Worm (Caenorhabditis elegans) whole organism, L4 larva: ENCODE results near the gene lin-26.

ENCODE experiments used
- F37D6.2 ChIP-seq: sonication (generic microtip); optimal IDR thresholded peaks from 2 replicates; lab custom pipeline; 2016; ENCODE audit warnings: mild to moderate bottlenecking, missing genetic modification characterization, missing compliant biosample characterization
- F44E2.7 ChIP-seq: fragments of 200-800 bp; sonication (Bioruptor generic); IDR thresholded peaks from 2 replicates; pipeline ENCODE4 v2.1.2; 2022; ENCODE audit warnings: missing genetic modification characterization, missing compliant biosample characterization
- T26A8.4 ChIP-seq: fragments of 200-800 bp; sonication (Bioruptor generic); IDR thresholded peaks from 2 replicates; pipeline ENCODE4 v1.3.6; 2022; ENCODE audit warnings: missing genetic modification characterization, missing compliant biosample characterization
- ZK546.5 ChIP-seq, 2 experiments: sonication (generic microtip); optimal IDR thresholded peaks; 2 replicates each; lab custom pipeline; 2017; ENCODE audit warnings: missing biosample characterization in 2 of 2, missing genetic modification characterization in 2 of 2
- aha-1 ChIP-seq: fragments of 150-350 bp; peaks from one replicate; lab custom pipeline; 2014; ENCODE audit warnings: missing biosample characterization, missing genetic modification characterization
- aly-2 ChIP-seq: sonication (generic microtip); optimal IDR thresholded peaks from 2 replicates; lab custom pipeline; 2018; ENCODE audit warnings: missing biosample characterization, missing genetic modification characterization
- arid-1 ChIP-seq: fragments of 200-800 bp; sonication (Bioruptor generic); conservative IDR thresholded peaks from 2 replicates; pipeline ENCODE4 v1.3.6; 2022; ENCODE audit warnings: missing genetic modification reagents, missing genetic modification characterization, missing compliant biosample characterization
- attf-4 ChIP-seq: sonication (generic microtip); optimal IDR thresholded peaks from 3 replicates; lab custom pipeline; 2017; ENCODE audit warnings: missing biosample characterization, missing genetic modification characterization
- ceh-28 ChIP-seq: fragments of 150-350 bp; optimal IDR thresholded peaks from 2 replicates; lab custom pipeline; 2014; ENCODE audit warnings: missing biosample characterization, missing genetic modification reagents, missing genetic modification characterization
- ceh-44 ChIP-seq: fragments of 200-800 bp; sonication (Bioruptor generic); IDR thresholded peaks from 2 replicates; pipeline ENCODE4 v1.3.6; 2022; ENCODE audit warnings: missing genetic modification reagents, missing genetic modification characterization, missing compliant biosample characterization
- cey-2 ChIP-seq: sonication (generic microtip); optimal IDR thresholded peaks from 3 replicates; lab custom pipeline; 2017; ENCODE audit warnings: missing genetic modification characterization, mild to moderate bottlenecking, missing compliant biosample characterization, antibody characterized with exemption, borderline replicate concordance; ENCODE audit not compliant: insufficient read depth
- ctbp-1 ChIP-seq: fragments of 200-800 bp; sonication (Bioruptor generic); IDR thresholded peaks from 2 replicates; pipeline ENCODE4 v1.3.6; 2022; ENCODE audit warnings: missing genetic modification reagents, missing genetic modification characterization, missing compliant biosample characterization
- daf-16 ChIP-seq, 3 experiments: sonication (generic microtip); optimal IDR thresholded peaks; 2 replicates each; lab custom pipeline; 2016 to 2017; ENCODE audit warnings: missing genetic modification characterization in 3 of 3, missing genetic modification reagents in 3 of 3, mild to moderate bottlenecking in 2 of 3, missing compliant biosample characterization in 2 of 3, missing biosample characterization in 1 of 3, moderate library complexity in 1 of 3
- duxl-1 ChIP-seq: sonication (generic microtip); optimal IDR thresholded peaks from 2 replicates; lab custom pipeline; 2016; ENCODE audit warnings: mild to moderate bottlenecking, missing genetic modification characterization, moderate library complexity, missing compliant biosample characterization; ENCODE audit not compliant: poor library complexity
- dve-1 ChIP-seq: sonication (generic microtip); optimal IDR thresholded peaks from 2 replicates; lab custom pipeline; 2017; ENCODE audit warnings: antibody characterized with exemption, mild to moderate bottlenecking, missing genetic modification characterization, missing compliant biosample characterization; ENCODE audit not compliant: insufficient read depth
- egl-43 ChIP-seq: fragments of 200-800 bp; sonication (Bioruptor generic); IDR thresholded peaks from 2 replicates; pipeline ENCODE4 v1.3.6; 2022; ENCODE audit warnings: missing genetic modification reagents, missing genetic modification characterization, missing compliant biosample characterization
- hlh-30 ChIP-seq: sonication (generic microtip); optimal IDR thresholded peaks from 2 replicates; lab custom pipeline; 2017; ENCODE audit warnings: antibody characterized with exemption, mild to moderate bottlenecking, missing genetic modification characterization, missing compliant biosample characterization; ENCODE audit not compliant: insufficient read depth
- jun-1 ChIP-seq: fragments of 150-350 bp; optimal IDR thresholded peaks from 2 replicates; lab custom pipeline; 2014; ENCODE audit warnings: missing biosample characterization, missing genetic modification reagents, missing genetic modification characterization
- lin-29 ChIP-seq: fragments of 200-800 bp; sonication (Bioruptor generic); IDR thresholded peaks from 2 replicates; pipeline ENCODE4 v1.3.6; 2022; ENCODE audit warnings: missing genetic modification reagents, missing genetic modification characterization, missing compliant biosample characterization
- lin-38 ChIP-seq: fragments of 200-800 bp; sonication (Bioruptor generic); IDR thresholded peaks from 2 replicates; pipeline ENCODE4 v1.3.6; 2022; ENCODE audit warnings: missing genetic modification reagents, missing genetic modification characterization, missing compliant biosample characterization
- lin-39 ChIP-seq: fragments of 150-350 bp; optimal IDR thresholded peaks from 2 replicates; lab custom pipeline; 2014; ENCODE audit warnings: missing biosample characterization, missing genetic modification reagents, missing genetic modification characterization
- lir-3 ChIP-seq: sonication (generic microtip); optimal IDR thresholded peaks from 2 replicates; lab custom pipeline; 2016; ENCODE audit warnings: mild to moderate bottlenecking, missing genetic modification characterization, missing compliant biosample characterization
- lsy-2 ChIP-seq, 2 experiments: fragments of 150-350 bp in 1 of 2; sonication (generic microtip) in 1 of 2; optimal IDR thresholded peaks; 2 replicates each; lab custom pipeline; 2014 to 2017; ENCODE audit warnings: missing biosample characterization in 2 of 2, missing genetic modification characterization in 2 of 2
- madf-5 ChIP-seq, 2 experiments: fragments of 200-800 bp; sonication (Bioruptor generic); IDR thresholded peaks; 2 replicates each; pipeline ENCODE4 v1.3.6; 2022; ENCODE audit warnings: missing compliant biosample characterization in 2 of 2, missing genetic modification characterization in 2 of 2
- mep-1 ChIP-seq: fragments of 150-350 bp; sonication (generic microtip); optimal IDR thresholded peaks from 3 replicates; lab custom pipeline; 2014; ENCODE audit warnings: missing biosample characterization, missing genetic modification characterization
- mes-2 ChIP-seq: sonication (generic microtip); optimal IDR thresholded peaks from 2 replicates; lab custom pipeline; 2016; ENCODE audit warnings: missing genotype, mild to moderate bottlenecking, missing genetic modification characterization, missing compliant biosample characterization; ENCODE audit not compliant: poor library complexity, severe bottlenecking
- mxl-2 ChIP-seq: fragments of 200-800 bp; sonication (Bioruptor generic); conservative IDR thresholded peaks from 2 replicates; pipeline ENCODE4 v1.3.6; 2022; ENCODE audit warnings: missing genetic modification reagents, missing genetic modification characterization, missing compliant biosample characterization
- mxl-3 ChIP-seq: fragments of 200-800 bp; sonication (Bioruptor generic); optimal IDR thresholded peaks from 2 replicates; lab custom pipeline; 2018; ENCODE audit warnings: mild to moderate bottlenecking, missing genetic modification characterization, missing compliant biosample characterization
- nhr-10 ChIP-seq: fragments of 150-350 bp; optimal IDR thresholded peaks from 2 replicates; lab custom pipeline; 2014; ENCODE audit warnings: missing biosample characterization, missing genetic modification characterization
- nhr-237 ChIP-seq: sonication (generic microtip); optimal IDR thresholded peaks from 2 replicates; lab custom pipeline; 2017; ENCODE audit warnings: missing biosample characterization, missing genetic modification characterization
- nhr-25 ChIP-seq: sonication (generic microtip); optimal IDR thresholded peaks from 2 replicates; lab custom pipeline; 2017; ENCODE audit warnings: missing genetic modification characterization, mild to moderate bottlenecking, missing compliant biosample characterization, antibody characterized with exemption, moderate library complexity, borderline replicate concordance; ENCODE audit not compliant: insufficient read depth
- nhr-6 ChIP-seq: fragments of 150-350 bp; optimal IDR thresholded peaks from 2 replicates; lab custom pipeline; 2014; ENCODE audit warnings: missing biosample characterization, missing genetic modification characterization
- skn-1 ChIP-seq: fragments of 150-350 bp; optimal IDR thresholded peaks from 2 replicates; lab custom pipeline; 2014; ENCODE audit warnings: missing biosample characterization, missing genetic modification characterization
- tag-97 ChIP-seq: fragments of 200-800 bp; sonication (Bioruptor generic); IDR thresholded peaks from 2 replicates; pipeline ENCODE4 v1.3.6; 2022; ENCODE audit warnings: missing genetic modification characterization, missing compliant biosample characterization
- unc-62 ChIP-seq, 3 experiments: fragments of 150-350 bp in 1 of 3; sonication (generic microtip); optimal IDR thresholded peaks in 2 of 3; peaks in 1 of 3; 1 replicate in 1 of 3; 2 replicates in 2 of 3; lab custom pipeline; 2014 to 2017; ENCODE audit warnings: missing biosample characterization in 3 of 3, missing genetic modification characterization in 3 of 3, missing genetic modification reagents in 3 of 3, missing genotype in 1 of 3
- vab-7 ChIP-seq: fragments of 200-800 bp; sonication (Bioruptor generic); IDR thresholded peaks from 2 replicates; pipeline ENCODE4 v1.3.6; 2022; ENCODE audit warnings: missing genetic modification reagents, missing genetic modification characterization, missing compliant biosample characterization
- zag-1 ChIP-seq: fragments of 150-350 bp; optimal IDR thresholded peaks from 2 replicates; lab custom pipeline; 2014; ENCODE audit warnings: missing biosample characterization, missing genetic modification characterization
- zfp-3 ChIP-seq: fragments of 200-800 bp; sonication (Bioruptor generic); conservative IDR thresholded peaks from 2 replicates; pipeline ENCODE4 v1.3.6; 2022; ENCODE audit warnings: missing genetic modification reagents, missing genetic modification characterization, missing compliant biosample characterization

Gene lin-26

DNA sequence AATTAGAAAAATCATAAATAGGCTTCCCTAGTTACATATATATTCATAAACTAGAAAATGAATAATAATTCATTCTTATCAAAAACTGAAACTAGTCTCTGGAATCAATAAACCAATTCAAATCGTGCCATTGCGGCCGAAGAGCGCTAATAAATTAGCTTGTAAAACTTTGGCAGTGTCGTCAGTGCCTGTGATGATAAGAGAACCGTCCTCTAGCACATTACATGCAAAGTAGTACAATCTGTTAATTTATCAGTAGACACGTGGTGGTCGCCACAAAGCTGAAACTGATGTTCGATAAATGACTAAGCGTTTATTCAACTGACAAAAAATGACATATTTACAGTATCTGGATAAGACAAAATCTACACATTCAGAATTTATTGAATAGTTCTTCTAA, 13.6 kb downstream of the lin-26 start (continued):
- peak in 1 of 2 experiments; percentile 26 for TF ChIP-seq unc-62 (GFP tag; optimal IDR thresholded peaks at IDR 0.05 in 1 of 2; lab: Kevin White, UChicago)
- no peak for TF ChIP-seq unc-62 (tag; optimal IDR thresholded peaks at IDR 0.05; lab: Kevin White, UChicago)
- TF ChIP-seq, all 104 proteins: peak for 19

DNA sequence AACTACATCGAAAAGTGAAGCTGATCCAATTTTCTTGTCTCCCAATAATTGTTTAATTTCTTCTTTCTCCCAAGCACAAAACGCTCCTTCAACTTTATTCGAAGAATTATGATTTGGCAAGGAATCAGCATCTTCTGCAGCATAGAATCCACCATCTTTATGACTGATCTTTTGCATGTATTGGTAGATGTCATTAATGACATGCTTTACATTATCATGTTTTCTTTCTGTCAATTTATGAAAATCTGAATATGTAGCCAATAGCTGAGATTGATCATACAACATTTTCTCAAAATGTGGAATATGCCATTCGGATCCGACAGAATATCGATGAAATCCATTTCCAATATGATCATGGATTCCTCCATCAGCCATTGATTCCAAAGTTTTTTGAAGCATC, 15.2 kb downstream of the lin-26 start:
- TF ChIP-seq unc-62 (GFP tag; optimal IDR thresholded peaks at IDR 0.05 in 1 of 2; lab: Kevin White, UChicago) (peak in 1 of 2 experiments; percentile 95), unc-62 (tag; optimal IDR thresholded peaks at IDR 0.05; lab: Kevin White, UChicago) (no peak), dve-1 (tag; lab: Kevin White, UChicago) (no peak), arid-1 (no peak)

DNA sequence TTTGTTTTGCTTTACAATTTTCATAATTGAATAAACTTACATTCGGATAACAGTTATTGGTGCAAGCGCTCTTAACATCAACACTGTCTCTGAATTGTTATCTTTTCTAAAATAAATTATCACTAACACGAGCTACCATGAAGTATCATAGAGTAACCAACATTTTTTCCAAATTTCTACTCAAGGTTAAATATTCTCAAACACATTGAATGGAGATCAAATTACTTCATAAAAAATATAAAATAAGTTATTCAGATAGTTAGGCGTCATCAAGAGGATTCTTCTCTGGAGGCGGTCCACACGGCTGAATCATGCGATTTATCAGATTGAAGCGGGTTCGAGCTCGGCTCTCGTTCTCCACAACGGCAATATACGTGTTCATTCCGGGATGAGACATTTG, 16.4 kb downstream of the lin-26 start, which contains the start of gene B0495.5:
B0495.5 (minus strand) TSS at position 101 of the 400 bp plus-strand sequence.
- TF ChIP-seq aly-2 (tag; lab: Kevin White, UChicago) (no peak), nhr-10 (tag; lab: Kevin White, UChicago) (no peak), unc-62 (GFP tag; optimal IDR thresholded peaks at IDR 0.05 in 1 of 2; lab: Kevin White, UChicago) (peak in 1 of 2 experiments; percentile 1), unc-62 (tag; optimal IDR thresholded peaks at IDR 0.05; lab: Kevin White, UChicago) (no peak)
- TF ChIP-seq, all 104 proteins: peak for 1

DNA sequence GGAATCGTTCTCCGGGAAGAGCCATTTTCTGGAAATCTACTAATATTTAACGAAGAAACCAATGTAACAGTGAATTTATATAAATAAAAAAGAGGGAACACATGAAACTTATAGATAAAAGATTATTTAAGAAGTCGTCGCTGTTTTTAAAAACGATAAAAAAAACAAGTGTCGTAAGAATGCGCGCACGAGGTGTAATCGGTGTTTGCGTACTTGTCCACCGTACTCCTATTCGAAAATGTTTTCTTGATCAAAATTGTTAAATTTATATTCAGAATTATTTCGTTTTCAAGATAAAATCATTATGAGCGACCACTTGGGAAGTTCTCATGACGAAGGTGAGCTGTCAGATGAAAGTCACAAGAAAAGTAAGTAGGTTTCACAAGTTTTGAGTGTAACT, 17.0 kb downstream of the lin-26 start, which contains the start of the genes moa-2 and cdk-11.1:
moa-2 (minus strand) TSS at position 25 of the 400 bp plus-strand sequence.
cdk-11.1 (plus strand) TSS at position 227 of the 400 bp plus-strand sequence.
- TF ChIP-seq daf-16 (GFP tag; optimal IDR thresholded peaks at IDR 0.05; lab: Kevin White, UChicago) = no peak
- TF ChIP-seq daf-16 (tag; optimal IDR thresholded peaks at IDR 0.05; lab: Kevin White, UChicago) = peak; percentile 5
- no peak for TF ChIP-seq zag-1 (tag; lab: Kevin White, UChicago)
- no peak for TF ChIP-seq cey-2 (tag; lab: Kevin White, UChicago)
- TF ChIP-seq lsy-2 (tag; optimal IDR thresholded peaks at IDR 0.05; lab: Kevin White, UChicago) = peak in 1 of 2 experiments; percentile 97
- TF ChIP-seq hlh-30 (tag; lab: Kevin White, UChicago) = peak; percentile 69
- peak; percentile 61 for TF ChIP-seq mes-2
- TF ChIP-seq, all 104 proteins: peak for 4

DNA sequence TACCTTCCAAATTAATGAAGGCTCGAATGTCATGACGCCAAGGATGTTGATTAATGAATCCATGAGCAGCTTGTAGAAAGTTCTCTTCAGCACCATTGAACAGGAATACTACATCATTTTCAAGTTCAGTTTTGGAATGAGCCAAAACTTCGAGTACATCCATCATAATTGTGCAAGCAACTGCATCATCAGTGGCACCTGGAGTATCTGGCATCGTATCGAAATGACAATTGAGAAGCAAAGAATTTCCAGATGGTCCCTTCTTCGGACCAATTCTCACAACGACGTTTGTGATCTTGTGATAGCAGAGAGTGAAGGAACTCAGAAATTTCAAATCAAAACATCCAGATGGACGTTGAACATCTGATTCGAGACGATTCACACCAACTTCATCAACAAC, 22.4 kb downstream of the lin-26 start:
- no peak for TF ChIP-seq unc-62 (GFP tag; optimal IDR thresholded peaks at IDR 0.05 in 1 of 2; lab: Kevin White, UChicago)
- no peak for TF ChIP-seq unc-62 (tag; optimal IDR thresholded peaks at IDR 0.05; lab: Kevin White, UChicago)
- TF ChIP-seq aha-1 (tag; lab: Kevin White, UChicago) = peak; percentile 94

DNA sequence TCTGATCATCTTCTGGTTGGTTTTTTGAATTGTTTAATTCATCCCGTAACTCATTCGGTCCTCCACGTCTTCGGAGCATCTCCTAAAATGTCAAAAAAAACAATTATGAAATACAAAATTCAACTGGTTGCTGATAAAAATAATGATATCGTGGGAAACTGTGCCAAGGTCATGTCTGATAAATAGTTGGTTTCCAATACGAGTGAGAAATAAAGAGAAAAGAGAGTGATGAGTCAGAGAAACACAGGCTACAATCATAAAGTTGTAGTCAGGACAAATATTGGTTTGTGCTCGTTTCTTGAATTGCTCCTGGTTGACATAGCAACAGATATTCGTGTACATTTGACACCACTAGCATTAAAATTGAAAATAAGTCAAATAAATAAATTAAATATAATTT, 23.2 kb downstream of the lin-26 start, which contains the start of gene B0495.7:
B0495.7 (minus strand) TSS at position 82 of the 400 bp plus-strand sequence.
- TF ChIP-seq tag-97 (GFP tag; lab: Robert Waterston, UW) (no peak), duxl-1 (tag; lab: Kevin White, UChicago) (no peak), lin-29 (no peak), vab-7 (GFP tag; lab: Robert Waterston, UW) (no peak), F44E2.7 (no peak), mxl-3 (GFP tag; lab: Kevin White, UChicago) (no peak), ZK546.5 (tag; optimal IDR thresholded peaks at IDR 0.05; lab: Kevin White, UChicago) (no peak), ceh-44 (GFP tag; lab: Robert Waterston, UW) (no peak), arid-1 (no peak), nhr-25 (no peak), aly-2 (tag; lab: Kevin White, UChicago) (no peak), mxl-2 (no peak), madf-5 (GFP tag; IDR thresholded peaks at IDR 0.05; lab: Robert Waterston, UW) (no peak), lin-39 (tag; lab: Kevin White, UChicago) (no peak), nhr-6 (tag; lab: Kevin White, UChicago) (no peak), ceh-28 (tag; lab: Kevin White, UChicago) (no peak), mep-1 (tag; lab: Kevin White, UChicago) (no peak), attf-4 (tag; lab: Kevin White, UChicago) (no peak), nhr-237 (no peak), jun-1 (tag; lab: Kevin White, UChicago) (no peak), zfp-3 (GFP tag; lab: Robert Waterston, UW) (no peak), ctbp-1 (GFP tag; lab: Robert Waterston, UW) (no peak), skn-1 (tag; lab: Kevin White, UChicago) (no peak), egl-43 (GFP tag; lab: Robert Waterston, UW) (no peak), lin-38 (GFP tag; lab: Robert Waterston, UW) (0 out of 2 replicates have a peak, but pooled peaks have one; percentile 40), F37D6.2 (tag; lab: Kevin White, UChicago) (no peak), T26A8.4 (GFP tag; lab: Robert Waterston, UW) (no peak), lir-3 (tag; lab: Kevin White, UChicago) (no peak)
